Worm (Caenorhabditis elegans) whole organism, young adult: Measurements from ENCODE around the gene F43D2.7.

Experiments used
- dox-1 ChIP-seq: fragments of 200-800 bp; sonication (Bioruptor generic); IDR thresholded peaks from 2 replicates; pipeline ENCODE4 v1.3.6; 2022; ENCODE audit warnings: missing genetic modification reagents, missing genetic modification characterization, missing compliant biosample characterization
- him-1 ChIP-seq: sonication (generic microtip); optimal IDR thresholded peaks from 2 replicates; lab custom pipeline; 2016; ENCODE audit warnings: missing genotype, missing genetic modification reagents, missing genetic modification characterization, missing compliant biosample characterization
- pha-4 ChIP-seq: fragments of 150-350 bp; sonication (generic microtip); optimal IDR thresholded peaks from 2 replicates; lab custom pipeline; 2014; ENCODE audit warnings: missing biosample characterization, missing genetic modification reagents, missing genetic modification characterization
- unc-62 ChIP-seq: fragments of 150-350 bp; optimal IDR thresholded peaks from 2 replicates; lab custom pipeline; 2014; ENCODE audit warnings: missing biosample characterization, missing genetic modification reagents, missing genetic modification characterization

DNA sequence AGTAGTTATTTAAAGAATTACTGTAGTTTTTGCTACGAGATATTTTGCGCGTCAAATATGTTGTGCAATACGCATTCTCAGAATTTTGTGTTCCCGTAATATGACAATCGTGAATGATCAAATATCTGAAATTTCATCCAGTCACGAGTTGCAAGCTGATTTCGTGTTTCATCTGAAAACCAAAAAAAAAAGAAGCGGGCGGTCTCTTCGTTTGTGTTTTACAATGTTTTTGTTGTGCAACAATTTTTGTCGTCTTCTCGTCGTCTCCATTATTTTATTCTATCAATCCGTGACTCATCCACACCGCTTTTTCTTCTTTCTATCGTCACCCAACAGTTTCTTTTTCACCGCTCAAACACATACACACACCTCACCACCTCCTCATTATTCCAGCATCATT is 30.3 kb downstream of the F43D2.7 start, which contains the start of gene R11H6.4:
- TF ChIP-seq him-1 (no peak), unc-62 (GFP tag; lab: Kevin White, UChicago) (no peak), pha-4 (no peak), dox-1 (GFP tag; lab: Robert Waterston, UW) (no peak)
